Fruit fly (Drosophila melanogaster) whole organism, embryonic: ENCODE measurements around the gene CG34056.

Source experiments
- Antp ChIP-seq: fragments of 200-800 bp; sonication (Bioruptor generic); optimal IDR thresholded peaks from 3 replicates; lab custom pipeline; 2016; ENCODE audit warnings: missing biosample characterization, missing genetic modification characterization
- CG10979 ChIP-seq: fragments of 200-800 bp; sonication (Bioruptor generic); optimal IDR thresholded peaks from 2 replicates; lab custom pipeline; 2018; ENCODE audit warnings: missing biosample characterization, mild to moderate bottlenecking, missing genetic modification characterization, moderate library complexity
- CG11456 ChIP-seq: fragments of 200-800 bp; sonication (Bioruptor generic); IDR thresholded peaks from 3 replicates; pipeline ENCODE4 v1.3.6; 2022; ENCODE audit warnings: missing biosample characterization, missing genetic modification characterization
- CG11560 ChIP-seq: fragments of 200-800 bp; sonication (Bioruptor generic); IDR thresholded peaks from 3 replicates; pipeline ENCODE4 v1.3.6; 2022; ENCODE audit warnings: missing biosample characterization, missing genetic modification characterization
- CG11696 ChIP-seq: fragments of 200-800 bp; sonication (Bioruptor generic); IDR thresholded peaks from 2 replicates; pipeline ENCODE4 v1.3.6; 2022; ENCODE audit warnings: missing biosample characterization, missing genetic modification characterization
- CG1233 ChIP-seq: fragments of 200-800 bp; sonication (Bioruptor generic); optimal IDR thresholded peaks from 4 replicates; lab custom pipeline; 2018; ENCODE audit warnings: missing biosample characterization, mild to moderate bottlenecking, missing genetic modification characterization
- CG12391 ChIP-seq: fragments of 200-800 bp; sonication (Bioruptor generic); optimal IDR thresholded peaks from 3 replicates; lab custom pipeline; 2018; ENCODE audit warnings: missing biosample characterization, mild to moderate bottlenecking, missing genetic modification characterization, moderate library complexity
- CG14710 ChIP-seq: fragments of 200-800 bp; sonication (Bioruptor generic); optimal IDR thresholded peaks from 3 replicates; lab custom pipeline; 2019; ENCODE audit warnings: missing biosample characterization, mild to moderate bottlenecking, missing genetic modification characterization, moderate library complexity
- CG15269 ChIP-seq: fragments of 200-800 bp; sonication (Bioruptor generic); optimal IDR thresholded peaks from 2 replicates; lab custom pipeline; 2018; ENCODE audit warnings: missing biosample characterization, mild to moderate bottlenecking, missing genetic modification characterization, moderate library complexity
- CG17829 ChIP-seq: fragments of 200-800 bp; optimal IDR thresholded peaks from 2 replicates; lab custom pipeline; 2019; ENCODE audit warnings: missing biosample characterization, mild to moderate bottlenecking, missing genetic modification characterization, moderate library complexity
- CG2875 ChIP-seq: fragments of 200-800 bp; sonication (Bioruptor generic); optimal IDR thresholded peaks from 2 replicates; lab custom pipeline; 2017; ENCODE audit warnings: missing biosample characterization, mild to moderate bottlenecking, missing genetic modification characterization, missing genetic modification reagents
- CG4360 ChIP-seq: fragments of 200-800 bp; sonication (Bioruptor generic); IDR thresholded peaks from 2 replicates; pipeline ENCODE4 v1.3.6; 2022; ENCODE audit warnings: missing biosample characterization, missing genetic modification characterization
- CG4820 ChIP-seq: fragments of 200-800 bp; sonication (Bioruptor generic); optimal IDR thresholded peaks from 3 replicates; lab custom pipeline; 2016; ENCODE audit warnings: missing biosample characterization, missing genetic modification characterization
- CG4854 ChIP-seq: fragments of 200-800 bp; sonication (Bioruptor generic); optimal IDR thresholded peaks from 2 replicates; lab custom pipeline; 2016; ENCODE audit warnings: missing biosample characterization, missing genetic modification characterization, inconsistent platforms
- CG5245 ChIP-seq: fragments of 200-800 bp; sonication (Bioruptor generic); optimal IDR thresholded peaks from 3 replicates; lab custom pipeline; 2016; ENCODE audit warnings: missing biosample characterization, missing genetic modification characterization
- CG8089 ChIP-seq: fragments of 200-800 bp; sonication (Bioruptor generic); optimal IDR thresholded peaks from 3 replicates; lab custom pipeline; 2016; ENCODE audit warnings: missing biosample characterization, missing genetic modification characterization
- CG8478 ChIP-seq: fragments of >200 bp; optimal IDR thresholded peaks from 2 replicates; lab custom pipeline; 2018
- D19A ChIP-seq: fragments of 200-800 bp; optimal IDR thresholded peaks from 3 replicates; lab custom pipeline; 2019; ENCODE audit warnings: missing biosample characterization, mild to moderate bottlenecking, missing genetic modification characterization, moderate library complexity
- E2f1 ChIP-seq: fragments of 200-800 bp; sonication (Bioruptor generic); IDR thresholded peaks from 2 replicates; pipeline ENCODE4 v1.3.6; 2022; ENCODE audit warnings: missing biosample characterization, missing genetic modification characterization
- Elba2 ChIP-seq: fragments of 200-800 bp; sonication (Bioruptor generic); optimal IDR thresholded peaks from 3 replicates; lab custom pipeline; 2016; ENCODE audit warnings: missing biosample characterization, missing genetic modification characterization
- GATAe ChIP-seq: fragments of 200-800 bp; sonication (Bioruptor generic); conservative IDR thresholded peaks from 2 replicates; pipeline ENCODE4 v1.3.6; 2022; ENCODE audit warnings: missing biosample characterization, missing genetic modification characterization
- HLH3B ChIP-seq: fragments of 200-800 bp; sonication (Bioruptor generic); IDR thresholded peaks from 2 replicates; pipeline ENCODE4 v1.3.6; 2022; ENCODE audit warnings: missing biosample characterization, missing genetic modification characterization
- Lpt ChIP-seq: fragments of >200 bp; optimal IDR thresholded peaks from 2 replicates; lab custom pipeline; 2018; ENCODE audit warnings: missing biosample characterization, missing genetic modification characterization
- Neu2 ChIP-seq: fragments of 200-800 bp; sonication (Bioruptor generic); optimal IDR thresholded peaks from 3 replicates; lab custom pipeline; 2016; ENCODE audit warnings: missing biosample characterization, missing genetic modification characterization, borderline replicate concordance
- Taf1 ChIP-seq: fragments of 200-800 bp; sonication (Bioruptor generic); IDR thresholded peaks from 2 replicates; pipeline ENCODE4 v1.3.6; 2022; ENCODE audit warnings: missing biosample characterization, missing genetic modification characterization
- Xrp1 ChIP-seq: fragments of 200-800 bp; sonication (Bioruptor generic); IDR thresholded peaks from 2 replicates; pipeline ENCODE4 v1.3.6; 2022; ENCODE audit warnings: missing biosample characterization, missing genetic modification characterization
- YL-1 ChIP-seq: fragments of 200-800 bp; sonication (Bioruptor generic); optimal IDR thresholded peaks from 3 replicates; lab custom pipeline; 2017; ENCODE audit warnings: missing biosample characterization, mild to moderate bottlenecking, missing genetic modification characterization
- abd-A ChIP-seq: fragments of 200-800 bp; sonication (Bioruptor generic); optimal IDR thresholded peaks from 3 replicates; lab custom pipeline; 2019; ENCODE audit warnings: missing biosample characterization, mild to moderate bottlenecking, missing genetic modification characterization, moderate library complexity
- aop ChIP-seq: fragments of 200-800 bp; sonication (Bioruptor generic); IDR thresholded peaks from 2 replicates; pipeline ENCODE4 v1.3.6; 2022; ENCODE audit warnings: missing biosample characterization, missing genetic modification characterization
- ase ChIP-seq: fragments of 200-800 bp; sonication (Bioruptor generic); IDR thresholded peaks from 3 replicates; pipeline ENCODE4 v1.3.6; 2022; ENCODE audit warnings: missing biosample characterization, missing genetic modification characterization
- ash1 ChIP-seq: fragments of 200-800 bp; sonication (Bioruptor generic); optimal IDR thresholded peaks from 2 replicates; lab custom pipeline; 2018; ENCODE audit warnings: missing biosample characterization, mild to moderate bottlenecking, missing genetic modification characterization
- chn ChIP-seq: fragments of 200-800 bp; sonication (Bioruptor generic); optimal IDR thresholded peaks from 2 replicates; lab custom pipeline; 2016; ENCODE audit warnings: missing biosample characterization, missing genetic modification characterization
- danr ChIP-seq: fragments of 200-800 bp; sonication (Bioruptor generic); IDR thresholded peaks from 2 replicates; pipeline ENCODE4 v1.3.6; 2022; ENCODE audit warnings: missing biosample characterization, missing genetic modification characterization
- exex ChIP-seq: fragments of 200-800 bp; sonication (Bioruptor generic); optimal IDR thresholded peaks from 4 replicates; lab custom pipeline; 2018; ENCODE audit warnings: missing biosample characterization, mild to moderate bottlenecking, missing genetic modification characterization, moderate library complexity
- gcm2 ChIP-seq: fragments of 200-800 bp; sonication (Bioruptor generic); optimal IDR thresholded peaks from 2 replicates; lab custom pipeline; 2016; ENCODE audit warnings: missing biosample characterization, missing genetic modification characterization
- gsb ChIP-seq: fragments of 200-800 bp; sonication (Bioruptor generic); IDR thresholded peaks from 2 replicates; pipeline ENCODE4 v1.3.6; 2022; ENCODE audit warnings: missing biosample characterization, missing genetic modification characterization
- knrl ChIP-seq: fragments of 200-800 bp; sonication (Bioruptor generic); IDR thresholded peaks from 3 replicates; pipeline ENCODE4 v1.3.6; 2022; ENCODE audit warnings: missing biosample characterization, missing genetic modification characterization; ENCODE audit not compliant: partially characterized antibody
- lilli ChIP-seq: fragments of 200-800 bp; sonication (Bioruptor generic); optimal IDR thresholded peaks from 3 replicates; lab custom pipeline; 2016; ENCODE audit warnings: missing biosample characterization, missing genetic modification characterization
- lov ChIP-seq, 2 experiments: fragments of 200-800 bp in 1 of 2; fragments of >200 bp in 1 of 2; sonication (Bioruptor generic) in 1 of 2; IDR thresholded peaks in 1 of 2; optimal IDR thresholded peaks in 1 of 2; 2 replicates in 1 of 2; 3 replicates in 1 of 2; pipeline versions ENCODE4 v1.3.6 to Lab custom; 2017 to 2022; ENCODE audit warnings: missing biosample characterization in 1 of 2, missing genetic modification characterization in 1 of 2
- nerfin-2 ChIP-seq: fragments of 200-800 bp; sonication (Bioruptor generic); IDR thresholded peaks from 2 replicates; pipeline ENCODE4 v1.3.6; 2022; ENCODE audit warnings: missing biosample characterization, missing genetic modification characterization; ENCODE audit not compliant: partially characterized antibody
- onecut ChIP-seq: fragments of 200-800 bp; sonication (Bioruptor generic); IDR thresholded peaks from 2 replicates; pipeline ENCODE4 v1.3.6; 2022; ENCODE audit warnings: missing biosample characterization, missing genetic modification characterization
- peb ChIP-seq: fragments of 200-800 bp; sonication (Bioruptor generic); IDR thresholded peaks from 2 replicates; pipeline ENCODE4 v1.3.6; 2022; ENCODE audit warnings: missing biosample characterization, missing genetic modification characterization
- psq ChIP-seq: fragments of 200-800 bp; sonication (Bioruptor generic); optimal IDR thresholded peaks from 2 replicates; lab custom pipeline; 2017; ENCODE audit warnings: missing biosample characterization, missing genetic modification characterization
- ranshi ChIP-seq: fragments of 200-800 bp; sonication (Bioruptor generic); IDR thresholded peaks from 2 replicates; pipeline ENCODE4 v1.3.6; 2022; ENCODE audit warnings: missing biosample characterization, missing genetic modification characterization
- ro ChIP-seq: fragments of 200-800 bp; sonication (Bioruptor generic); IDR thresholded peaks from 2 replicates; pipeline ENCODE4 v1.3.6; 2022; ENCODE audit warnings: missing biosample characterization, missing genetic modification characterization
- schlank ChIP-seq: fragments of 200-800 bp; sonication (Bioruptor generic); optimal IDR thresholded peaks from 2 replicates; lab custom pipeline; 2018; ENCODE audit warnings: missing biosample characterization, mild to moderate bottlenecking, missing genetic modification characterization
- scrt ChIP-seq: fragments of 200-800 bp; sonication (Bioruptor generic); optimal IDR thresholded peaks from 2 replicates; lab custom pipeline; 2018; ENCODE audit warnings: missing biosample characterization, mild to moderate bottlenecking, missing genetic modification characterization, moderate library complexity
- tio ChIP-seq: fragments of 200-800 bp; sonication (Bioruptor generic); optimal IDR thresholded peaks from 2 replicates; lab custom pipeline; 2017; ENCODE audit warnings: missing biosample characterization, missing genetic modification characterization, inconsistent platforms
- tna ChIP-seq: fragments of 200-800 bp; sonication (Bioruptor generic); IDR thresholded peaks from 2 replicates; pipeline ENCODE4 v1.3.6; 2022; ENCODE audit warnings: missing biosample characterization, missing genetic modification characterization; ENCODE audit not compliant: partially characterized antibody
- tx ChIP-seq: fragments of 200-800 bp; sonication (Bioruptor generic); optimal IDR thresholded peaks from 2 replicates; lab custom pipeline; 2016; ENCODE audit warnings: missing biosample characterization, missing genetic modification characterization
- wek ChIP-seq: fragments of 200-800 bp; sonication (Bioruptor generic); optimal IDR thresholded peaks from 3 replicates; lab custom pipeline; 2018; ENCODE audit warnings: missing biosample characterization, mild to moderate bottlenecking, missing genetic modification characterization, moderate library complexity

The CG34056 gene

dm6 chr3L:907673-908323 is 12.0 kb downstream of the CG34056 start (continued):
- TF ChIP-seq ash1 (GFP tag; lab: Kevin White, UChicago) (no peak), CG12391 (tag; lab: Kevin White, UChicago) (peak; percentile 48), CG4360 (GFP tag; lab: Robert Waterston, UW) (peak; percentile 46), CG8089 (GFP tag; lab: Kevin White, UChicago) (peak; percentile 1), CG4854 (no peak), danr (GFP tag; lab: Robert Waterston, UW) (no peak), CG4820 (GFP tag; lab: Kevin White, UChicago) (peak; percentile 28), CG8478 (lab: Kevin White, UChicago) (no peak), CG11456 (GFP tag; lab: Robert Waterston, UW) (no peak), lov (optimal IDR thresholded peaks at IDR 0.05; lab: Kevin White, UChicago) (no peak), lov (GFP tag; IDR thresholded peaks at IDR 0.05; lab: Robert Waterston, UW) (no peak), exex (no peak), CG17829 (tag; lab: Kevin White, UChicago) (peak; percentile 43), knrl (GFP tag; lab: Robert Waterston, UW) (no peak), YL-1 (no peak), CG15269 (tag; lab: Kevin White, UChicago) (no peak), Elba2 (GFP tag; lab: Kevin White, UChicago) (no peak), gcm2 (GFP tag; lab: Kevin White, UChicago) (no peak), D19A (tag; lab: Kevin White, UChicago) (peak; percentile 14), Taf1 (GFP tag; lab: Robert Waterston, UW) (no peak), HLH3B (0 out of 2 replicates have a peak, but pooled peaks have one; percentile 42), CG1233 (GFP tag; lab: Kevin White, UChicago) (no peak), Neu2 (GFP tag; lab: Kevin White, UChicago) (no peak), abd-A (tag; lab: Kevin White, UChicago) (no peak), CG10979 (tag; lab: Kevin White, UChicago) (peak; percentile 65), wek (GFP tag; lab: Kevin White, UChicago) (no peak), gsb (GFP tag; lab: Robert Waterston, UW) (no peak), ranshi (GFP tag; lab: Robert Waterston, UW) (no peak), CG11560 (tag; lab: Robert Waterston, UW) (no peak), Antp (GFP tag; lab: Kevin White, UChicago) (peak; percentile 23), psq (no peak), lilli (GFP tag; lab: Kevin White, UChicago) (peak; percentile 6), tx (GFP tag; lab: Kevin White, UChicago) (no peak), CG5245 (GFP tag; lab: Kevin White, UChicago) (no peak), CG11696 (GFP tag; lab: Robert Waterston, UW) (no peak), GATAe (GFP tag; lab: Robert Waterston, UW) (no peak), Xrp1 (GFP tag; lab: Robert Waterston, UW) (peak; percentile 74), scrt (GFP tag; lab: Kevin White, UChicago) (no peak), aop (peak; percentile 32; the same call in 1 of the 2 replicates), chn (GFP tag; lab: Kevin White, UChicago) (no peak), ro (no peak), nerfin-2 (GFP tag; lab: Robert Waterston, UW) (no peak), tna (no peak), E2f1 (GFP tag; lab: Robert Waterston, UW) (no peak), schlank (tag; lab: Kevin White, UChicago) (no peak), Lpt (GFP tag; lab: Kevin White, UChicago) (no peak), CG14710 (tag; lab: Kevin White, UChicago) (peak; percentile 41), onecut (GFP tag; lab: Robert Waterston, UW) (0 out of 2 replicates have a peak, but pooled peaks have one; percentile 46), tio (no peak), CG2875 (GFP tag; lab: Kevin White, UChicago) (peak; percentile 33), peb (GFP tag; lab: Robert Waterston, UW) (no peak), ase (GFP tag; lab: Robert Waterston, UW) (0 out of 3 replicates have a peak, but pooled peaks have one; percentile 29)
